Worm (Caenorhabditis elegans) whole organism, L2 larva: ENCODE measurements around the gene lelo-3.

Source experiments
- ama-1 ChIP-seq: fragments of 150-350 bp; optimal IDR thresholded peaks from 2 replicates; lab custom pipeline; 2018; ENCODE audit warnings: inconsistent platforms
- dmd-4 ChIP-seq: sonication (generic microtip); optimal IDR thresholded peaks from 2 replicates; lab custom pipeline; 2017; ENCODE audit warnings: missing biosample characterization, missing genetic modification characterization
- fos-1 ChIP-seq: fragments of 150-350 bp; optimal IDR thresholded peaks from 2 replicates; lab custom pipeline; 2014; ENCODE audit warnings: missing biosample characterization, missing genetic modification characterization
- lsy-2 ChIP-seq, 2 experiments: fragments of 150-350 bp in 1 of 2; sonication (generic microtip) in 1 of 2; optimal IDR thresholded peaks; 2 replicates each; lab custom pipeline; 2014 to 2017; ENCODE audit warnings: missing biosample characterization in 2 of 2, missing genetic modification characterization in 2 of 2
- mbf-1 ChIP-seq: sonication (generic microtip); optimal IDR thresholded peaks from 2 replicates; lab custom pipeline; 2017; ENCODE audit warnings: missing biosample characterization, missing genetic modification characterization
- nhr-11 ChIP-seq: fragments of 150-350 bp; optimal IDR thresholded peaks from 2 replicates; lab custom pipeline; 2014; ENCODE audit warnings: missing biosample characterization, missing genetic modification characterization
- nhr-12 ChIP-seq: fragments of 150-350 bp; optimal IDR thresholded peaks from 2 replicates; lab custom pipeline; 2014; ENCODE audit warnings: missing biosample characterization, missing genetic modification characterization
- unc-55 ChIP-seq: fragments of 150-350 bp; sonication (generic microtip); optimal IDR thresholded peaks from 3 replicates; lab custom pipeline; 2014; ENCODE audit warnings: missing biosample characterization, missing genetic modification reagents, missing genetic modification characterization
- ztf-11 ChIP-seq: sonication (generic microtip); optimal IDR thresholded peaks from 2 replicates; lab custom pipeline; 2017; ENCODE audit warnings: missing biosample characterization, missing genetic modification characterization
- ztf-4 ChIP-seq: fragments of 150-350 bp; optimal IDR thresholded peaks from 2 replicates; lab custom pipeline; 2014; ENCODE audit warnings: missing biosample characterization, missing genetic modification characterization

- TF ChIP-seq ztf-4 (tag; lab: Kevin White, UChicago) (no peak), mbf-1 (no peak), fos-1 (tag; lab: Kevin White, UChicago) (no peak), ama-1 (lab: Kevin White, UChicago) (no peak), unc-55 (no peak), ztf-11 (no peak), dmd-4 (tag; lab: Kevin White, UChicago) (no peak), nhr-11 (no peak), lsy-2 (tag; optimal IDR thresholded peaks at IDR 0.05; lab: Kevin White, UChicago) (no peak), nhr-12 (no peak)
These were observed 43.6 kb upstream of the lelo-3 start, which contains the start of gene ptr-4 for ce11 chrX:6065936-6066452.
